Worm (Caenorhabditis elegans) whole organism, young adult: ENCODE measurements around the gene C09E7.4.

ENCODE experiments used
- D2030.7 ChIP-seq: fragments of 200-800 bp; sonication (Bioruptor generic); IDR thresholded peaks from 2 replicates; pipeline ENCODE4 v1.3.6; 2022; ENCODE audit warnings: missing genetic modification reagents, missing genetic modification characterization, missing compliant biosample characterization
- F22D6.2 ChIP-seq: sonication (generic microtip); optimal IDR thresholded peaks from 2 replicates; lab custom pipeline; 2016; ENCODE audit warnings: mild to moderate bottlenecking, missing genetic modification characterization, missing compliant biosample characterization
- F33H1.4 ChIP-seq: fragments of 200-800 bp; sonication (Bioruptor generic); IDR thresholded peaks from 2 replicates; pipeline ENCODE4 v1.3.6; 2022; ENCODE audit warnings: missing genetic modification reagents, missing genetic modification characterization, missing compliant biosample characterization
- F39B2.1 ChIP-seq: fragments of 200-800 bp; sonication (Bioruptor generic); IDR thresholded peaks from 2 replicates; pipeline ENCODE4 v1.3.6; 2022; ENCODE audit warnings: missing genetic modification reagents, missing genetic modification characterization, missing compliant biosample characterization
- K11D2.4 ChIP-seq: fragments of 200-800 bp; sonication (Bioruptor generic); IDR thresholded peaks from 2 replicates; pipeline ENCODE4 v1.3.6; 2022; ENCODE audit warnings: missing genetic modification reagents, missing genetic modification characterization, missing compliant biosample characterization
- Y53G8AR.9 ChIP-seq: fragments of 200-800 bp; sonication (Bioruptor generic); conservative IDR thresholded peaks from 2 replicates; pipeline ENCODE4 v1.3.6; 2022; ENCODE audit warnings: missing genetic modification reagents, missing genetic modification characterization, missing compliant biosample characterization
- Y56A3A.18 ChIP-seq: fragments of 200-800 bp; sonication (Bioruptor generic); IDR thresholded peaks from 2 replicates; pipeline ENCODE4 v1.3.6; 2022; ENCODE audit warnings: missing genetic modification reagents, missing genetic modification characterization, missing compliant biosample characterization
- Y67H2A.10 ChIP-seq: fragments of 200-800 bp; sonication (Bioruptor generic); conservative IDR thresholded peaks from 2 replicates; pipeline ENCODE4 v1.3.6; 2022; ENCODE audit warnings: missing genetic modification reagents, missing genetic modification characterization, missing compliant biosample characterization
- ZK185.1 ChIP-seq: sonication (generic microtip); optimal IDR thresholded peaks from 2 replicates; lab custom pipeline; 2016; ENCODE audit warnings: mild to moderate bottlenecking, missing genetic modification characterization, missing compliant biosample characterization; ENCODE audit not compliant: poor library complexity, severe bottlenecking
- akir-1 ChIP-seq: fragments of 200-800 bp; sonication (Bioruptor generic); optimal IDR thresholded peaks from 2 replicates; lab custom pipeline; 2018; ENCODE audit warnings: mild to moderate bottlenecking, missing genetic modification characterization, moderate library complexity, missing compliant biosample characterization
- attf-3 ChIP-seq: fragments of 200-800 bp; sonication (Bioruptor generic); conservative IDR thresholded peaks from 2 replicates; pipeline ENCODE4 v1.3.6; 2022; ENCODE audit warnings: missing genetic modification reagents, missing genetic modification characterization, missing compliant biosample characterization
- cebp-1 ChIP-seq, 2 experiments: fragments of 200-800 bp in 1 of 2; sonication (Bioruptor generic) in 1 of 2; sonication (generic microtip) in 1 of 2; IDR thresholded peaks in 1 of 2; optimal IDR thresholded peaks in 1 of 2; 2 replicates each; pipeline versions ENCODE4 v1.3.6 to Lab custom; 2017 to 2022; ENCODE audit warnings: missing compliant biosample characterization in 2 of 2, missing genetic modification characterization in 2 of 2, mild to moderate bottlenecking in 1 of 2, missing genetic modification reagents in 1 of 2, moderate library complexity in 1 of 2
- ceh-100 ChIP-seq: fragments of 200-800 bp; sonication (Bioruptor generic); IDR thresholded peaks from 2 replicates; pipeline ENCODE4 v1.3.6; 2022; ENCODE audit warnings: missing genetic modification reagents, missing genetic modification characterization, missing compliant biosample characterization
- ceh-27 ChIP-seq: fragments of 200-800 bp; sonication (Bioruptor generic); optimal IDR thresholded peaks from 2 replicates; lab custom pipeline; 2018; ENCODE audit warnings: mild to moderate bottlenecking, missing genetic modification characterization, moderate library complexity, missing compliant biosample characterization
- ceh-91 ChIP-seq: fragments of 200-800 bp; sonication (Bioruptor generic); IDR thresholded peaks from 2 replicates; pipeline ENCODE4 v1.3.6; 2022; ENCODE audit warnings: missing genetic modification reagents, missing genetic modification characterization, missing compliant biosample characterization
- dox-1 ChIP-seq: fragments of 200-800 bp; sonication (Bioruptor generic); IDR thresholded peaks from 2 replicates; pipeline ENCODE4 v1.3.6; 2022; ENCODE audit warnings: missing genetic modification reagents, missing genetic modification characterization, missing compliant biosample characterization
- dpl-1 ChIP-seq: fragments of 150-350 bp; optimal IDR thresholded peaks from 2 replicates; lab custom pipeline; 2014; ENCODE audit warnings: missing biosample characterization, missing genetic modification reagents, missing genetic modification characterization
- efl-1 ChIP-seq: fragments of 150-350 bp; optimal IDR thresholded peaks from 2 replicates; lab custom pipeline; 2014; ENCODE audit warnings: missing biosample characterization, missing genetic modification reagents, missing genetic modification characterization
- egl-44 ChIP-seq: fragments of 200-800 bp; sonication (Bioruptor generic); IDR thresholded peaks from 2 replicates; pipeline ENCODE4 v1.3.6; 2022; ENCODE audit warnings: missing genetic modification reagents, missing genetic modification characterization, missing compliant biosample characterization
- egrh-3 ChIP-seq: fragments of 200-800 bp; sonication (Bioruptor generic); IDR thresholded peaks from 2 replicates; pipeline ENCODE4 v1.3.6; 2022; ENCODE audit warnings: missing genetic modification reagents, missing genetic modification characterization, missing compliant biosample characterization
- lag-1 ChIP-seq: fragments of 200-800 bp; sonication (Bioruptor generic); IDR thresholded peaks from 2 replicates; pipeline ENCODE4 v1.3.6; 2022; ENCODE audit warnings: missing genetic modification reagents, missing genetic modification characterization, missing compliant biosample characterization
- lin-26 ChIP-seq: fragments of 200-800 bp; sonication (Bioruptor generic); IDR thresholded peaks from 2 replicates; pipeline ENCODE4 v1.3.6; 2022; ENCODE audit warnings: missing genetic modification reagents, missing genetic modification characterization, missing compliant biosample characterization
- lin-40 ChIP-seq: sonication (generic microtip); optimal IDR thresholded peaks from 2 replicates; lab custom pipeline; 2016; ENCODE audit warnings: missing genetic modification characterization, mild to moderate bottlenecking, missing compliant biosample characterization, missing genotype, missing genetic modification reagents
- lsl-1 ChIP-seq: fragments of 200-800 bp; sonication (Bioruptor generic); optimal IDR thresholded peaks from 2 replicates; lab custom pipeline; 2018; ENCODE audit warnings: mild to moderate bottlenecking, missing genetic modification characterization, moderate library complexity, missing compliant biosample characterization
- madf-6 ChIP-seq: fragments of 200-800 bp; sonication (Bioruptor generic); IDR thresholded peaks from 2 replicates; pipeline ENCODE4 v1.3.6; 2022; ENCODE audit warnings: missing genetic modification reagents, missing genetic modification characterization, missing compliant biosample characterization
- madf-8 ChIP-seq: fragments of 200-800 bp; sonication (Bioruptor generic); conservative IDR thresholded peaks from 2 replicates; pipeline ENCODE4 v1.3.6; 2022; ENCODE audit warnings: missing genetic modification reagents, missing genetic modification characterization, missing compliant biosample characterization
- mcd-1 ChIP-seq: fragments of 200-800 bp; sonication (Bioruptor generic); IDR thresholded peaks from 2 replicates; pipeline ENCODE4 v1.3.6; 2022; ENCODE audit warnings: missing genetic modification reagents, missing genetic modification characterization, missing compliant biosample characterization
- mes-4 ChIP-seq: sonication (generic microtip); optimal IDR thresholded peaks from 2 replicates; lab custom pipeline; 2016; ENCODE audit warnings: missing genotype, missing genetic modification characterization, missing compliant biosample characterization
- nfyb-1 ChIP-seq: fragments of 200-800 bp; sonication (Bioruptor generic); IDR thresholded peaks from 2 replicates; pipeline ENCODE4 v1.3.6; 2022; ENCODE audit warnings: missing genetic modification reagents, missing genetic modification characterization, missing compliant biosample characterization
- nhr-90 ChIP-seq: sonication (generic microtip); optimal IDR thresholded peaks from 2 replicates; lab custom pipeline; 2016; ENCODE audit warnings: missing genotype, mild to moderate bottlenecking, missing genetic modification characterization, missing compliant biosample characterization
- pbrm-1 ChIP-seq: fragments of 200-800 bp; sonication (Bioruptor generic); IDR thresholded peaks from 2 replicates; pipeline ENCODE4 v1.3.6; 2022; ENCODE audit warnings: missing genetic modification reagents, missing genetic modification characterization, missing compliant biosample characterization
- rec-8 ChIP-seq, 2 experiments: sonication (generic microtip); optimal IDR thresholded peaks; 2 replicates each; lab custom pipeline; 2016; ENCODE audit warnings: mild to moderate bottlenecking in 2 of 2, missing genetic modification characterization in 2 of 2, missing genetic modification reagents in 2 of 2, missing genotype in 2 of 2, missing biosample characterization in 1 of 2, missing compliant biosample characterization in 1 of 2, moderate library complexity in 1 of 2
- sea-2 ChIP-seq: fragments of 200-800 bp; sonication (Bioruptor generic); IDR thresholded peaks from 2 replicates; pipeline ENCODE4 v1.3.6; 2022; ENCODE audit warnings: missing genetic modification characterization, missing compliant biosample characterization
- snpc-1.3 ChIP-seq: sonication (generic microtip); optimal IDR thresholded peaks from 2 replicates; lab custom pipeline; 2017; ENCODE audit warnings: missing genetic modification characterization, mild to moderate bottlenecking, missing compliant biosample characterization, antibody characterized with exemption, moderate library complexity, missing genotype, missing genetic modification reagents; ENCODE audit not compliant: insufficient read depth
- tbp1 ChIP-seq: fragments of 200-800 bp; sonication (Bioruptor generic); optimal IDR thresholded peaks from 2 replicates; lab custom pipeline; 2018; ENCODE audit warnings: mild to moderate bottlenecking, missing genetic modification characterization, missing compliant biosample characterization
- tlf-1 ChIP-seq: fragments of 200-800 bp; sonication (Bioruptor generic); optimal IDR thresholded peaks from 2 replicates; lab custom pipeline; 2018; ENCODE audit warnings: mild to moderate bottlenecking, missing genetic modification characterization, missing compliant biosample characterization
- unc-130 ChIP-seq: sonication (generic microtip); optimal IDR thresholded peaks from 2 replicates; lab custom pipeline; 2016; ENCODE audit warnings: missing genetic modification reagents, missing genetic modification characterization, missing compliant biosample characterization
- ztf-18 ChIP-seq: sonication (generic microtip); optimal IDR thresholded peaks from 2 replicates; lab custom pipeline; 2016; ENCODE audit warnings: missing genotype, mild to moderate bottlenecking, missing genetic modification characterization, missing compliant biosample characterization
- ztf-26 ChIP-seq: sonication (generic microtip); optimal IDR thresholded peaks from 2 replicates; lab custom pipeline; 2017; ENCODE audit warnings: missing genetic modification characterization, missing compliant biosample characterization
- ztf-28 ChIP-seq: fragments of 200-800 bp; sonication (Bioruptor generic); IDR thresholded peaks from 2 replicates; pipeline ENCODE4 v1.3.6; 2022; ENCODE audit warnings: missing genetic modification reagents, missing genetic modification characterization, missing compliant biosample characterization

Gene C09E7.4

DNA sequence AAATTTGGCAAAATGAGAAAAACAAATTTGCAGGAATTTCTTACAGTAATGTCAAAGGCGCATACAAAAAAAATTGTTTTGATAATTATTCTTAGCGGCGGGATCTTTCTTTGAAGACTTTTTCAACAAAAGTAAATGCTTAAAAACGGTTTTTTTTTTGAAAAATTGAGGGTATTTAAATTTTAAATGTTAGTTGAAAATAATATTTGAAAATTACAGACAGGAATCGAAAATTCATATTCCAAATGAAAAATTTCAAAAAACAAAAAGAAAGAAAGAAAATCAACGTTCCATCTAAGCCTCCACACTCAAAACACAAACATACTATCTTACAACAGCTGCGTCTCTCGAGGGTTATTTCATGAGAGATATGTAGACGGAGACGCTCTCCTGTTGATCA lies 40.4 kb upstream of the C09E7.4 start:
- TF ChIP-seq lag-1 = no peak
- no peak for TF ChIP-seq dpl-1 (GFP tag; lab: Kevin White, UChicago)
- no peak for TF ChIP-seq F39B2.1
- no peak for TF ChIP-seq Y56A3A.18 (GFP tag; lab: Robert Waterston, UW)
- TF ChIP-seq mes-4 (tag; lab: Kevin White, UChicago) = no peak
- no peak for TF ChIP-seq attf-3 (GFP tag; lab: Robert Waterston, UW)
- no peak for TF ChIP-seq snpc-1.3 (tag; lab: Kevin White, UChicago)
- TF ChIP-seq, all 124 proteins: peak for 0

DNA sequence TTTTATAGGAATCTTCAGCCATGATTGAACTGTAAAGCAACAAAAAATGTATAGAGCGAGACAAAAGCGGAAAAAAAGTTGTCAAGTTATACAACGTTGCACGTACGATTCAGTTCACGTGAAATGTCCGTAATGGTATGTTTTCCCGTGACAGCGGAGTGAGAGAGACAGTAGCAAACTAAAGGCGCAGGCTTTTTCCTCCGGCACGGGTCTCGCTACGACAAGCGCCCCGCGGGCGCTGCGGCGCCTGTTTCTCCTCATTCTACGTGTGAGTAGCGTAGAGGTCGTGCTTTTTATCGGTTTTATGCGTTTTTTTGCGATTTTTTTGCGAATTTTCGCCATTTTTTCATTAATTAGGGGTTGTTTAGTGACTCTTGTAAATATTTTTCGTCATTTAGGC lies 26.8 kb upstream of the C09E7.4 start:
- TF ChIP-seq lsl-1 (GFP tag; lab: Kevin White, UChicago) = peak; percentile 73
- TF ChIP-seq D2030.7 (GFP tag; lab: Robert Waterston, UW) = peak; percentile 54
- peak; percentile 55; the same call in 1 of the 2 replicates for TF ChIP-seq madf-6 (GFP tag; lab: Robert Waterston, UW)
- peak; percentile 48 for TF ChIP-seq efl-1
- peak; percentile 77 for TF ChIP-seq F33H1.4
- TF ChIP-seq dox-1 = peak; percentile 36; the same call in 1 of the 2 replicates
- TF ChIP-seq madf-8 (GFP tag; lab: Robert Waterston, UW) = peak; percentile 35

DNA sequence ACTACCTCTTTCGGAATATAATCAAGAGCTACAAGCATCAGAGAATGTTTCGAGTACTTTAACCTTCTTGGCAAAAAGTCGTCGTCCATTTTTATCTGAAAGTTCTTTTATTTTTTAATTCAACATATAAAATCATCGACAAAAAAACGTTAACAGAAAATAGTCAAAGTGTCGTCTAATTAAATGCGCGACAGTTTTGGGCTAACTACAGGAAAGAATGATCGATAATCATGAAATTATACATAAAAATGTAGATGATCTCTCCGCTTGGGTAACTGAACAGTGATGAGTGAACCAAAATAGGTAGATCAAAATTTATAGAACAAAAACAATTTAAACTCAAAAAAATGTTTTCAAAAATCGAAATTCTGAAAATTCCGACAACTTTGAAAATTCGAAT lies 21.7 kb upstream of the C09E7.4 start, which contains the start of gene C09E7.8:
Gene C09E7.8 (minus strand): TSS at position 101 of the 400 bp plus-strand sequence.
- TF ChIP-seq efl-1 = peak; percentile 25
- TF ChIP-seq nhr-90 (tag; lab: Kevin White, UChicago) = no peak
- TF ChIP-seq, all 124 proteins: peak for 1

DNA sequence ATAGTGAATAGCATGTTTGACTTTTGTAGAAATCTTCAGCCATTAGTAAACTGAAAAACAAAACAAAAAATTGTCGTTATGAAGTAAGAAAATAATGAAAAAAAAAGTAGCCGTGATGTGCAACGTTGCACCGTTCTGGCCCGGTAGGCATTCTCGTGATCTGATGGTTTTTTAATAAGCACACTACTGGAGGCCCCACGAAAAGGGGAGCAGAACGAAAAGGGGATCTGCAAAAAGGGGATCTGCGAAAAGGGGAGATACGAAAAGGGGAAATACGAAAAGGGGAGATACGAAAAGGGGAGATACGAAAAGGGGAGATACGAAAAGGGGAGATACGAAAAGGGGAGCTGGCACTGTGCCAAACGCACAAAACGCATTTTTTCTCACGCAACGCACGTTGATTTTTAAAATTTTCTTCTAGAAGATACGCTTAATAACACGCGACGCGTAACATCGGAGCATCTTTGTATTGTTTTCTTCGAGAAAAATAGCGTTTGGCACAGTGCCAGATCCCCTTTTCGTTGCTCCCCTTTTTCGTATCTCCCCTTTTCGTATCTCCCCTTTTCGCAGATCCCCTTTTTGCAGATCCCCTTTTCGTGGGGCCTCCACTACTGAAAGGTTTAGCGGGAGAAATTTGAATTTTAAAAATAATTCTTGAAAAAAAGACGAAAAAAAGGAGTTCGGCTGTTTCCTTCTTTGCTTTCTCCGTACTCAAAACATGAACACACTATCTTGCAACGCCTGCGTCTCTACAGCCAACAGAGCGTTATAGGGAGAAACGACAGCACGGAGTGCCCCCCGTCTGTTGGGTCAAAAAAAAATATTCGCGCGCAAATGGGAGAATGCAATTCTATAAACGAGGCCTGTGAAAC lies 14.6 kb upstream of the C09E7.4 start, which contains the start of gene C09E7.7:
Gene C09E7.7 (minus strand): TSS at position 57 of the 872 bp plus-strand sequence.
- peak; percentile 92 for TF ChIP-seq madf-6 (GFP tag; lab: Robert Waterston, UW)
- peak; percentile 70 for TF ChIP-seq lin-40 (tag; lab: Kevin White, UChicago)
- peak; percentile 79 for TF ChIP-seq mcd-1 (GFP tag; lab: Robert Waterston, UW)
- peak; percentile 75; the same call in 1 of the 2 replicates for TF ChIP-seq ztf-28
- peak; percentile 83 for TF ChIP-seq Y53G8AR.9
- peak; percentile 67 for TF ChIP-seq ztf-18 (tag; lab: Kevin White, UChicago)
- peak; percentile 71; the same call in 1 of the 2 replicates for TF ChIP-seq sea-2 (GFP tag; lab: Robert Waterston, UW)
- peak; percentile 65 for TF ChIP-seq Y67H2A.10 (GFP tag; lab: Robert Waterston, UW)
- peak; percentile 81 for TF ChIP-seq ceh-91
- peak; percentile 70; the same call in 1 of the 2 replicates for TF ChIP-seq pbrm-1 (GFP tag; lab: Robert Waterston, UW)
- peak; percentile 24 for TF ChIP-seq unc-130 (GFP tag; lab: Kevin White, UChicago)
- TF ChIP-seq ZK185.1 (tag; lab: Kevin White, UChicago) = peak; percentile 6
- peak; percentile 31 for TF ChIP-seq ztf-26
- TF ChIP-seq tbp1 = peak; percentile 9
- TF ChIP-seq rec-8 (tag; optimal IDR thresholded peaks at IDR 0.05; lab: Kevin White, UChicago) = peak in 1 of 2 experiments; percentile 5
- peak; percentile 74 for TF ChIP-seq nfyb-1
- peak; percentile 60 for TF ChIP-seq cebp-1 (GFP tag; IDR thresholded peaks at IDR 0.05; lab: Robert Waterston, UW)
- peak; percentile 61 for TF ChIP-seq cebp-1 (tag; optimal IDR thresholded peaks at IDR 0.05; lab: Kevin White, UChicago)
- peak; percentile 72 for TF ChIP-seq K11D2.4 (GFP tag; lab: Robert Waterston, UW)
- peak; percentile 54 for TF ChIP-seq tlf-1
- peak; percentile 80 for TF ChIP-seq egrh-3 (GFP tag; lab: Robert Waterston, UW)
- TF ChIP-seq akir-1 (GFP tag; lab: Kevin White, UChicago) = peak; percentile 51
- TF ChIP-seq lin-26 (GFP tag; lab: Robert Waterston, UW) = peak; percentile 82
- TF ChIP-seq ceh-100 (GFP tag; lab: Robert Waterston, UW) = peak; percentile 98
- peak; percentile 44 for TF ChIP-seq F22D6.2 (tag; lab: Kevin White, UChicago)
- peak; percentile 68; the same call in 1 of the 2 replicates for TF ChIP-seq egl-44 (GFP tag; lab: Robert Waterston, UW)
- TF ChIP-seq ceh-27 = peak; percentile 55
